Worm (Caenorhabditis elegans) whole organism, early embryonic: Measurements from ENCODE around the gene Y37E11B.10.

ENCODE experiments used
- F13C5.2 ChIP-seq: sonication (generic microtip); optimal IDR thresholded peaks from 2 replicates; lab custom pipeline; 2017; ENCODE audit warnings: mild to moderate bottlenecking, missing genetic modification characterization, inconsistent platforms, missing compliant biosample characterization
- hmbx-1 ChIP-seq: sonication (generic microtip); optimal IDR thresholded peaks from 2 replicates; lab custom pipeline; 2016; ENCODE audit warnings: mild to moderate bottlenecking, missing genetic modification characterization, missing compliant biosample characterization

ce11 chrIV:3557331-3557730, 48.9 kb downstream of the Y37E11B.10 start, which contains the start of gene osm-9:
- TF ChIP-seq hmbx-1 (no peak), F13C5.2 (no peak)
